Fruit fly (Drosophila melanogaster): ENCODE data around the gene CG10877.

The CG10877 gene

dm6 chr3R:20545678-20546077 lies 18.2 kb downstream of the CG10877 start:
- TF ChIP-seq HLH4C (GFP tag; IDR thresholded peaks at IDR 0.05; ENCODE audit: partially characterized antibody) (no peak), cwo (GFP tag; optimal IDR thresholded peaks at IDR 0.05) (peak; percentile 14), CG32532 (GFP tag; IDR thresholded peaks at IDR 0.05) (peak; percentile 22; the same call in 1 of the 2 replicates), Ets65A (GFP tag) (peak; percentile 23), CG7963 (GFP tag; IDR thresholded peaks at IDR 0.05; ENCODE audit: partially characterized antibody) (no peak), lmd (GFP tag; IDR thresholded peaks at IDR 0.05) (0 out of 2 replicates have a peak, but pooled peaks have one; percentile 4), ranshi (GFP tag; IDR thresholded peaks at IDR 0.05) (0 out of 2 replicates have a peak, but pooled peaks have one; percentile 11), CG14667 (GFP tag; IDR thresholded peaks at IDR 0.05) (no peak), CG6175 (GFP tag; IDR thresholded peaks at IDR 0.05) (peak; percentile 40; the same call in 1 of the 3 replicates), Med (GFP tag) (peak; percentile 62), schlank (tag; optimal IDR thresholded peaks at IDR 0.05) (peak; percentile 20), btn (GFP tag; optimal IDR thresholded peaks at IDR 0.05) (no peak), ftz-f1 (GFP tag; optimal IDR thresholded peaks at IDR 0.05) (no peak), CG12769 (tag; optimal IDR thresholded peaks at IDR 0.05) (peak; percentile 18), sens (GFP tag) (peak; percentile 34), CG13894 (tag; optimal IDR thresholded peaks at IDR 0.05) (peak; percentile 51), vvl (GFP tag; IDR thresholded peaks at IDR 0.05) (0 out of 2 replicates have a peak, but pooled peaks have one; percentile 51), sug (tag; optimal IDR thresholded peaks at IDR 0.05) (peak; percentile 22), Rfx (GFP tag; IDR thresholded peaks at IDR 0.05) (0 out of 2 replicates have a peak, but pooled peaks have one; percentile 19)

- TF ChIP-seq CG6813 (GFP tag; optimal IDR thresholded peaks at IDR 0.05) (no peak), Drgx (GFP tag; IDR thresholded peaks at IDR 0.05) (0 out of 2 replicates have a peak, but pooled peaks have one; percentile 8), Abd-B (GFP tag; optimal IDR thresholded peaks at IDR 0.05) (no peak)
These were observed 18.9 kb downstream of the CG10877 start for dm6 chr3R:20544952-20545351.

dm6 chr3R:20543719-20544118 lies 20.1 kb downstream of the CG10877 start:
- TF ChIP-seq grn (GFP tag; optimal IDR thresholded peaks at IDR 0.05) (peak; percentile 28), insv (GFP tag; optimal IDR thresholded peaks at IDR 0.05) (peak in 1 of 2 experiments; percentile 66), GATAe (GFP tag; conservative IDR thresholded peaks at IDR 0.05) (no peak)

dm6 chr3R:20543220-20543619 lies 20.6 kb downstream of the CG10877 start:
- peak; percentile 3 for TF ChIP-seq CG15479 (GFP tag; optimal IDR thresholded peaks at IDR 0.05)
- 0 out of 2 replicates have a peak, but pooled peaks have one; percentile 29 for TF ChIP-seq crol (GFP tag; IDR thresholded peaks at IDR 0.05)
- peak; percentile 61 for TF ChIP-seq pros (GFP tag; optimal IDR thresholded peaks at IDR 0.05)
- TF ChIP-seq Med (GFP tag) = peak; percentile 61
- 0 out of 3 replicates have a peak, but pooled peaks have one; percentile 6 for TF ChIP-seq zfh1 (GFP tag; IDR thresholded peaks at IDR 0.05)
- TF ChIP-seq Stat92E (GFP tag; optimal IDR thresholded peaks at IDR 0.05) = peak in 1 of 3 experiments; percentile 89
- TF ChIP-seq Lpt (GFP tag; optimal IDR thresholded peaks at IDR 0.05) = peak; percentile 23
- peak; percentile 27 for TF ChIP-seq cad (GFP tag; optimal IDR thresholded peaks at IDR 0.05)
- peak; percentile 26 for TF ChIP-seq vfl (GFP tag; optimal IDR thresholded peaks at IDR 0.05)
- TF ChIP-seq CG6854 (GFP tag; optimal IDR thresholded peaks at IDR 0.05) = no peak
- TF ChIP-seq CG32767 (GFP tag; IDR thresholded peaks at IDR 0.05) = no peak
- no peak for TF ChIP-seq CG6175 (GFP tag; IDR thresholded peaks at IDR 0.05)
- no peak for TF ChIP-seq CG7839 (tag; optimal IDR thresholded peaks at IDR 0.05)
- peak; percentile 90 for TF ChIP-seq grn (GFP tag; optimal IDR thresholded peaks at IDR 0.05)
- TF ChIP-seq Ets65A (GFP tag) = peak; percentile 28
- peak; percentile 54; the same call in 1 of the 3 replicates for TF ChIP-seq CG2199 (GFP tag; IDR thresholded peaks at IDR 0.05)
- TF ChIP-seq D (optimal IDR thresholded peaks at IDR 0.05) = peak; percentile 25
- no peak for TF ChIP-seq D (GFP tag; optimal IDR thresholded peaks at IDR 0.05)
- no peak for TF ChIP-seq BtbVII (GFP tag; optimal IDR thresholded peaks at IDR 0.05)
- TF ChIP-seq kni (GFP tag; optimal IDR thresholded peaks at IDR 0.05) = peak; percentile 94
- TF ChIP-seq tll (GFP tag; optimal IDR thresholded peaks at IDR 0.05) = peak in 1 of 2 experiments; percentile 99
- TF ChIP-seq CG4282 (GFP tag; optimal IDR thresholded peaks at IDR 0.05) = no peak
